Fruit fly (Drosophila melanogaster) whole organism, pupa: Measurements from ENCODE around the gene Cpr100A.

Source experiments
- CG12605 ChIP-seq: fragments of 200-800 bp; sonication (Bioruptor generic); IDR thresholded peaks from 2 replicates; pipeline ENCODE4 v1.3.6; 2022; ENCODE audit warnings: missing biosample characterization, missing genetic modification characterization
- CG13204 ChIP-seq: fragments of 200-800 bp; sonication (Bioruptor generic); optimal IDR thresholded peaks from 2 replicates; lab custom pipeline; 2018; ENCODE audit warnings: missing biosample characterization, mild to moderate bottlenecking, missing genetic modification characterization, moderate library complexity

DNA sequence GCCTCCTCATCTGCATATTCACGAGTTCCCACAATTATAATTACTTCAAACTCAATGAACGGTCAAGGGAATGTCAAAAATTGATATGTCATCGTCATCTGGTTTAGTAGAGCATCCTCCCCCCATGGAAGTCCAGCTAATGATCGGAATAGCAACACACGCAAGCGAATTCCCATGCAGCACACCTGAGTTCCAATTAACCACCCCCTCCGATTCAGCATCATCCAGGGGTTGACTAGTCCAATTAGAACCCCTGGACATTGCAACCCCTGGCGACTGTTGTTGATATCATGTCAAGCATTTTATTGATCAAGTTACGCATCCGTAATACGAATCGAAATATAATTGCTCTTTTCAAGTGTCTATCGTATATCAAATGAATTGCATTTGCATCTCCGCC is 16.9 kb upstream of the Cpr100A start:
- no peak for TF ChIP-seq CG13204 (GFP tag; lab: Kevin White, UChicago)
- TF ChIP-seq CG12605 (GFP tag; lab: Robert Waterston, UW), result no peak
